Worm (Caenorhabditis elegans) whole organism, early embryonic: ENCODE results near the gene C09E8.1.
"Not testable (repeated sequence)": the region's sequence is repeated elsewhere in the genome, so short reads cannot be mapped to it uniquely, and the experiment has no call there.

Experiments used
- B0310.2 ChIP-seq: sonication (generic microtip); optimal IDR thresholded peaks from 2 replicates; lab custom pipeline; 2016; ENCODE audit warnings: mild to moderate bottlenecking, missing genetic modification characterization, missing compliant biosample characterization
- F13C5.2 ChIP-seq: sonication (generic microtip); optimal IDR thresholded peaks from 2 replicates; lab custom pipeline; 2017; ENCODE audit warnings: mild to moderate bottlenecking, missing genetic modification characterization, inconsistent platforms, missing compliant biosample characterization
- aly-1 ChIP-seq: sonication (generic microtip); optimal IDR thresholded peaks from 2 replicates; lab custom pipeline; 2016; ENCODE audit warnings: missing genetic modification characterization, missing compliant biosample characterization
- ama-1 ChIP-seq: fragments of 150-350 bp; optimal IDR thresholded peaks from 2 replicates; lab custom pipeline; 2014
- ceh-13 ChIP-seq: fragments of 200-800 bp; sonication (Bioruptor generic); optimal IDR thresholded peaks from 2 replicates; lab custom pipeline; 2018; ENCODE audit warnings: mild to moderate bottlenecking, missing genetic modification characterization, missing compliant biosample characterization
- ceh-36 ChIP-seq: sonication (generic microtip); optimal IDR thresholded peaks from 2 replicates; lab custom pipeline; 2016; ENCODE audit warnings: missing genetic modification characterization, inconsistent platforms, missing compliant biosample characterization
- ets-7 ChIP-seq: sonication (generic microtip); optimal IDR thresholded peaks from 2 replicates; lab custom pipeline; 2016; ENCODE audit warnings: missing genotype, missing genetic modification characterization, missing compliant biosample characterization
- flt-1 ChIP-seq: fragments of 200-800 bp; sonication (Bioruptor generic); IDR thresholded peaks from 2 replicates; pipeline ENCODE4 v1.3.6; 2022; ENCODE audit warnings: missing genetic modification characterization, missing compliant biosample characterization
- hmbx-1 ChIP-seq: sonication (generic microtip); optimal IDR thresholded peaks from 2 replicates; lab custom pipeline; 2016; ENCODE audit warnings: mild to moderate bottlenecking, missing genetic modification characterization, missing compliant biosample characterization
- hmg-4 ChIP-seq: fragments of 200-800 bp; sonication (Bioruptor generic); optimal IDR thresholded peaks from 2 replicates; lab custom pipeline; 2018; ENCODE audit warnings: mild to moderate bottlenecking, missing genetic modification characterization, missing compliant biosample characterization
- hnd-1 ChIP-seq: sonication (generic microtip); optimal IDR thresholded peaks from 2 replicates; lab custom pipeline; 2016; ENCODE audit warnings: missing genetic modification characterization, missing compliant biosample characterization
- pes-1 ChIP-seq: fragments of 200-800 bp; sonication (Bioruptor generic); IDR thresholded peaks from 2 replicates; pipeline ENCODE4 v1.3.6; 2022; ENCODE audit warnings: missing genetic modification reagents, missing genetic modification characterization, missing compliant biosample characterization
- scrt-1 ChIP-seq: fragments of 200-800 bp; sonication (Bioruptor generic); IDR thresholded peaks from 2 replicates; pipeline ENCODE4 v1.3.6; 2022; ENCODE audit warnings: missing genetic modification characterization, missing compliant biosample characterization
- sea-1 ChIP-seq: fragments of 200-800 bp; sonication (Bioruptor generic); conservative IDR thresholded peaks from 2 replicates; pipeline ENCODE4 v1.3.6; 2022; ENCODE audit warnings: missing genetic modification characterization, missing compliant biosample characterization
- tbx-11 ChIP-seq: fragments of 200-800 bp; sonication (Bioruptor generic); IDR thresholded peaks from 2 replicates; pipeline ENCODE4 v1.3.6; 2022; ENCODE audit warnings: missing genetic modification characterization, missing compliant biosample characterization
- tbx-37 ChIP-seq: fragments of 200-800 bp; sonication (Bioruptor generic); conservative IDR thresholded peaks from 2 replicates; pipeline ENCODE4 v1.3.6; 2022; ENCODE audit warnings: missing genetic modification reagents, missing genetic modification characterization, missing compliant biosample characterization
- tra-4 ChIP-seq: sonication (generic microtip); optimal IDR thresholded peaks from 2 replicates; lab custom pipeline; 2017; ENCODE audit warnings: missing genetic modification characterization, missing compliant biosample characterization

Gene C09E8.1

ce11 chrII:582649-583048 lies 26.4 kb downstream of the C09E8.1 start, which contains the start of gene fbxb-14:
Gene fbxb-14, minus strand, starts transcription at chrII:582749.
- TF ChIP-seq flt-1 (GFP tag; lab: Robert Waterston, UW) = no peak
- TF ChIP-seq F13C5.2 (tag; lab: Kevin White, UChicago) = no peak
- no peak for TF ChIP-seq tra-4
- no peak for TF ChIP-seq pes-1 (GFP tag; lab: Robert Waterston, UW)
- no peak for TF ChIP-seq hmbx-1 (tag; lab: Kevin White, UChicago)
- no peak for TF ChIP-seq tbx-37
- no peak for TF ChIP-seq hmg-4 (GFP tag; lab: Kevin White, UChicago)
- no peak for TF ChIP-seq tbx-11 (GFP tag; lab: Robert Waterston, UW)
- TF ChIP-seq hnd-1 = no peak
- TF ChIP-seq aly-1 (tag; lab: Kevin White, UChicago) = no peak
- no peak for TF ChIP-seq ceh-13 (GFP tag; lab: Kevin White, UChicago)
- TF ChIP-seq sea-1 (GFP tag; lab: Robert Waterston, UW) = no peak
- TF ChIP-seq ceh-36 (tag; lab: Kevin White, UChicago) = no peak
- TF ChIP-seq ama-1 (lab: Kevin White, UChicago) = no peak
- TF ChIP-seq B0310.2 = no peak
- TF ChIP-seq ets-7 (tag; lab: Kevin White, UChicago) = no peak
- no peak for TF ChIP-seq scrt-1 (GFP tag; lab: Robert Waterston, UW)

ce11 chrII:584321-584848 lies 28.1 kb downstream of the C09E8.1 start, which contains the start of the genes W08F4.12 and W08F4.13:
Gene W08F4.12, minus strand, starts transcription at chrII:584421.
Gene W08F4.13, plus strand, starts transcription at chrII:584798.
- TF ChIP-seq pes-1 (GFP tag; lab: Robert Waterston, UW) = no peak
- no peak for TF ChIP-seq hnd-1
- TF ChIP-seq B0310.2 = no peak
- TF ChIP-seq ceh-13 (GFP tag; lab: Kevin White, UChicago) = no peak
- no peak for TF ChIP-seq scrt-1 (GFP tag; lab: Robert Waterston, UW)
- TF ChIP-seq ama-1 (lab: Kevin White, UChicago) = no peak
- no peak for TF ChIP-seq F13C5.2 (tag; lab: Kevin White, UChicago)

- no peak for TF ChIP-seq hmg-4 (GFP tag; lab: Kevin White, UChicago)
Measured at ce11 chrII:587533-587932, 31.2 kb downstream of the C09E8.1 start, which contains the start of gene fbxb-34. Gene fbxb-34, plus strand, starts transcription at chrII:587833.

- TF ChIP-seq hmg-4 (GFP tag; lab: Kevin White, UChicago) = no peak
Measured at ce11 chrII:591110-591509, 34.8 kb downstream of the C09E8.1 start, which contains the start of gene W08F4.10. Gene W08F4.10, minus strand, starts transcription at chrII:591210.

ce11 chrII:593221-593620 lies 36.9 kb downstream of the C09E8.1 start, which contains the start of gene W08F4.1:
Gene W08F4.1, plus strand, starts transcription at chrII:593521.
- TF ChIP-seq hnd-1; scrt-1 (GFP tag; lab: Robert Waterston, UW); ceh-36 (tag; lab: Kevin White, UChicago): not testable (repeated sequence)

- no peak for TF ChIP-seq B0310.2
- TF ChIP-seq tbx-11 (GFP tag; lab: Robert Waterston, UW) = no peak
- TF ChIP-seq hnd-1 = no peak
- no peak for TF ChIP-seq scrt-1 (GFP tag; lab: Robert Waterston, UW)
- TF ChIP-seq flt-1 (GFP tag; lab: Robert Waterston, UW) = no peak
- no peak for TF ChIP-seq ama-1 (lab: Kevin White, UChicago)
- no peak for TF ChIP-seq F13C5.2 (tag; lab: Kevin White, UChicago)
- no peak for TF ChIP-seq tra-4
- no peak for TF ChIP-seq ceh-36 (tag; lab: Kevin White, UChicago)
- no peak for TF ChIP-seq pes-1 (GFP tag; lab: Robert Waterston, UW)
Measured at ce11 chrII:596702-597101, 40.4 kb downstream of the C09E8.1 start.

ce11 chrII:601305-601704 lies 45.0 kb downstream of the C09E8.1 start:
- no peak for TF ChIP-seq ets-7 (tag; lab: Kevin White, UChicago)
- no peak for TF ChIP-seq scrt-1 (GFP tag; lab: Robert Waterston, UW)
- no peak for TF ChIP-seq B0310.2
- TF ChIP-seq hmbx-1 (tag; lab: Kevin White, UChicago) = no peak
- TF ChIP-seq ama-1 (lab: Kevin White, UChicago) = no peak
- TF ChIP-seq tbx-11 (GFP tag; lab: Robert Waterston, UW) = no peak
- TF ChIP-seq tbx-37 = no peak
- no peak for TF ChIP-seq hnd-1
- no peak for TF ChIP-seq ceh-13 (GFP tag; lab: Kevin White, UChicago)
- no peak for TF ChIP-seq F13C5.2 (tag; lab: Kevin White, UChicago)
- TF ChIP-seq pes-1 (GFP tag; lab: Robert Waterston, UW) = no peak
- no peak for TF ChIP-seq aly-1 (tag; lab: Kevin White, UChicago)
- TF ChIP-seq hmg-4 (GFP tag; lab: Kevin White, UChicago) = no peak
- TF ChIP-seq sea-1 (GFP tag; lab: Robert Waterston, UW) = no peak
- TF ChIP-seq flt-1 (GFP tag; lab: Robert Waterston, UW) = no peak
- no peak for TF ChIP-seq ceh-36 (tag; lab: Kevin White, UChicago)
- no peak for TF ChIP-seq tra-4

ce11 chrII:602020-602419 lies 45.7 kb downstream of the C09E8.1 start, which contains the start of gene nhl-3:
Gene nhl-3, minus strand, starts transcription at chrII:602120.
- TF ChIP-seq ceh-13 (GFP tag; lab: Kevin White, UChicago) (no peak), hmg-4 (GFP tag; lab: Kevin White, UChicago) (no peak), ama-1 (lab: Kevin White, UChicago) (no peak), F13C5.2 (tag; lab: Kevin White, UChicago) (no peak)
